Worm (Caenorhabditis elegans) whole organism, L2 larva: ENCODE results near the gene unc-115.

Experiments
- ama-1 ChIP-seq: fragments of 150-350 bp; optimal IDR thresholded peaks from 2 replicates; lab custom pipeline; 2018; ENCODE audit warnings: inconsistent platforms
- ceh-82 ChIP-seq: fragments of 150-350 bp; optimal IDR thresholded peaks from 2 replicates; lab custom pipeline; 2014; ENCODE audit warnings: missing biosample characterization, missing genetic modification characterization
- dmd-4 ChIP-seq: sonication (generic microtip); optimal IDR thresholded peaks from 2 replicates; lab custom pipeline; 2017; ENCODE audit warnings: missing biosample characterization, missing genetic modification characterization
- elt-1 ChIP-seq: fragments of 150-350 bp; optimal IDR thresholded peaks from 2 replicates; lab custom pipeline; 2014; ENCODE audit warnings: missing biosample characterization, missing genetic modification characterization
- lin-39 ChIP-seq: fragments of 150-350 bp; optimal IDR thresholded peaks from 2 replicates; lab custom pipeline; 2014; ENCODE audit warnings: missing biosample characterization, missing genetic modification reagents, missing genetic modification characterization
- nhr-11 ChIP-seq: fragments of 150-350 bp; optimal IDR thresholded peaks from 2 replicates; lab custom pipeline; 2014; ENCODE audit warnings: missing biosample characterization, missing genetic modification characterization
- nhr-237 ChIP-seq: fragments of 150-350 bp; optimal IDR thresholded peaks from 2 replicates; lab custom pipeline; 2014; ENCODE audit warnings: missing biosample characterization, missing genetic modification characterization
- ztf-11 ChIP-seq: sonication (generic microtip); optimal IDR thresholded peaks from 2 replicates; lab custom pipeline; 2017; ENCODE audit warnings: missing biosample characterization, missing genetic modification characterization

DNA sequence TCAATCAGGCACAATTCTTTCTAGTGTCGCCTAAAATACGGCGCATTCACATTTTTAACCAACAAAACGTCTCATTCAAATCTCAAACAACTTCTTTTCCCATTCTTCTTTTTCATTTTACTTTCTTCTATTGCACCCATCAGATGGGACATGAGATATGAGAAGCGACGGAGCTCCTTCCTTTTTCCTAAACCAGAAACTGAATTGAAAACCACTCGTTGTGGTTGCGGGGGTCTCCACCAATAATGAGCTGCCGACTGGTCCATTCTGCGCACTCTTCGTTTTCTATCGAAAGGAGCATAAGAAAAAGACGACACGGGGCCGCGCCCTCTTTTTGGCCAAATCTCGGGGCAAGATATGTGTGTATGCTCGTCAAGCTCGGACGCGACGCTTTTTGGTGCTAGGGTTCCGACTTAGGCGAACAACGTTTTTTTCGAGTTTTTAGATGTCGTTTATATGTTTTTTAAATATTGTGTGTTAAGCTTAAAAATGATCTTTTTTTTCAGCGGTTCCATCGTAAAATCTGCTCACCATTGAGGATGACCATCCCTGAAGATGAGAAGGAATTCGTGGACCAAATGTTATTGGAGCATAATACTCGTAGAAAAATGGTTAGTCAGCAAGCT lies 7.7 kb downstream of the unc-115 start, which contains the start of gene F09B9.5:
- TF ChIP-seq ceh-82 (tag; lab: Kevin White, UChicago) (no peak), nhr-237 (no peak), ama-1 (lab: Kevin White, UChicago) (no peak), nhr-11 (tag; lab: Kevin White, UChicago) (no peak), ztf-11 (tag; lab: Kevin White, UChicago) (no peak), elt-1 (tag; lab: Kevin White, UChicago) (no peak), dmd-4 (tag; lab: Kevin White, UChicago) (no peak), lin-39 (no peak)
